Fruit fly (Drosophila melanogaster) whole organism, prepupa: ENCODE data around the gene beta4GalT7.

Source experiments
- Blimp-1 ChIP-seq: fragments of 200-800 bp; sonication (Bioruptor generic); optimal IDR thresholded peaks from 3 replicates; lab custom pipeline; 2017; ENCODE audit warnings: missing biosample characterization, missing genetic modification characterization, mild to moderate bottlenecking, moderate library complexity, missing genetic modification reagents
- CG10631 ChIP-seq: fragments of 200-800 bp; sonication (Bioruptor generic); optimal IDR thresholded peaks from 2 replicates; lab custom pipeline; 2016; ENCODE audit warnings: missing biosample characterization, missing genetic modification characterization
- CG15336 ChIP-seq: fragments of 200-800 bp; sonication (Bioruptor generic); IDR thresholded peaks from 2 replicates; pipeline ENCODE4 v1.3.6; 2022; ENCODE audit warnings: missing biosample characterization, missing genetic modification characterization
- CG16779 ChIP-seq: fragments of 200-800 bp; sonication (Bioruptor generic); optimal IDR thresholded peaks from 3 replicates; lab custom pipeline; 2017; ENCODE audit warnings: missing biosample characterization, mild to moderate bottlenecking, missing genetic modification characterization
- CG3032 ChIP-seq: fragments of 200-800 bp; optimal IDR thresholded peaks from 2 replicates; lab custom pipeline; 2019; ENCODE audit warnings: missing biosample characterization, mild to moderate bottlenecking, missing genetic modification characterization, moderate library complexity
- CG31627 ChIP-seq: fragments of 200-800 bp; sonication (Bioruptor generic); optimal IDR thresholded peaks from 3 replicates; lab custom pipeline; 2016; ENCODE audit warnings: missing biosample characterization, missing genetic modification characterization
- CG8632 ChIP-seq: fragments of 200-800 bp; sonication (Bioruptor generic); optimal IDR thresholded peaks from 3 replicates; lab custom pipeline; 2016; ENCODE audit warnings: missing biosample characterization, missing genetic modification characterization
- Eip78C ChIP-seq: fragments of 200-800 bp; sonication (Bioruptor generic); peaks from one replicate; lab custom pipeline; 2016; ENCODE audit warnings: missing biosample characterization, missing genetic modification characterization
- Met ChIP-seq: fragments of 200-800 bp; sonication (Bioruptor generic); optimal IDR thresholded peaks from 3 replicates; lab custom pipeline; 2016; ENCODE audit warnings: missing biosample characterization, missing genetic modification characterization
- Sox14 ChIP-seq: fragments of 200-800 bp; sonication (Bioruptor generic); optimal IDR thresholded peaks from 3 replicates; lab custom pipeline; 2016; ENCODE audit warnings: missing biosample characterization, missing genetic modification characterization
- Sox15 ChIP-seq: fragments of 200-800 bp; sonication (Bioruptor generic); optimal IDR thresholded peaks from 3 replicates; lab custom pipeline; 2016; ENCODE audit warnings: missing biosample characterization, missing genetic modification characterization
- acj6 ChIP-seq: fragments of 200-800 bp; sonication (Bioruptor generic); optimal IDR thresholded peaks from 3 replicates; lab custom pipeline; 2016; ENCODE audit warnings: missing biosample characterization, missing genetic modification characterization
- cyc ChIP-seq: fragments of 200-800 bp; sonication (Bioruptor generic); optimal IDR thresholded peaks from 3 replicates; lab custom pipeline; 2016; ENCODE audit warnings: missing biosample characterization, missing genetic modification characterization
- dsx ChIP-seq: fragments of 200-800 bp; optimal IDR thresholded peaks from 3 replicates; lab custom pipeline; 2019; ENCODE audit warnings: missing biosample characterization, mild to moderate bottlenecking, missing genetic modification characterization, moderate library complexity; ENCODE audit not compliant: poor library complexity, severe bottlenecking
- fkh ChIP-seq: fragments of 200-800 bp; sonication (Bioruptor generic); optimal IDR thresholded peaks from 3 replicates; lab custom pipeline; 2017; ENCODE audit warnings: missing biosample characterization, mild to moderate bottlenecking, missing genetic modification characterization, moderate library complexity
- pdm3 ChIP-seq: fragments of 200-800 bp; sonication (Bioruptor generic); optimal IDR thresholded peaks from 3 replicates; lab custom pipeline; 2016; ENCODE audit warnings: missing biosample characterization, missing genetic modification characterization
- svp ChIP-seq: fragments of 200-800 bp; sonication (Bioruptor generic); peaks from one replicate; lab custom pipeline; 2016; ENCODE audit warnings: missing biosample characterization, missing genetic modification characterization

Gene beta4GalT7

DNA sequence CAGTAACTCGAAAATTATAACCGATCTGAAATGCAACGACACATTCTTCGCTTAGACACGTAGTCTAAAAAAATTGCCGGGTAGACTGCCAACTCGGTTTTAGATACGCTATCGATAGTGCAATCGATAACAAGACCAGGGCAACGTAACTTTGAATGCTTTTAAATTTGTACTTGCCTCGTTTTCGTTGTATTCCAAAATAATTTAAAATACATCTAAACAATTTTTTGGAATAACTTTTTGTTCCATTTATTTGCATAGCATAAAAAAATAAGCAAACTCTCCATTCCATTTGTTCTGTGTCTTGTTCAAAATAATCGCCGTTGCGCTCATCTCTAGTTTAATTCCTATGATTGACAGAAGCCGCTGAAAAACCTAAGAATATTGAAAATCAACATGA, 46.5 kb downstream of the beta4GalT7 start, which contains the start of the genes Stt3B and CG11839 (continued):
- peak; percentile 79 for TF ChIP-seq cyc (GFP tag; lab: Kevin White, UChicago)
- TF ChIP-seq dsx (GFP tag; lab: Kevin White, UChicago) = no peak
- TF ChIP-seq pdm3 (GFP tag; lab: Kevin White, UChicago) = no peak
- TF ChIP-seq Sox15 (GFP tag; lab: Kevin White, UChicago) = peak; percentile 42
- TF ChIP-seq Eip78C (GFP tag; lab: Kevin White, UChicago) = no peak
- TF ChIP-seq acj6 (GFP tag; lab: Kevin White, UChicago) = no peak
- peak; percentile 48; the same call in 1 of the 2 replicates for TF ChIP-seq CG15336 (GFP tag; lab: Robert Waterston, UW)
- peak; percentile 43 for TF ChIP-seq CG8632 (GFP tag; lab: Kevin White, UChicago)
- TF ChIP-seq CG16779 = no peak

dm6 chr3R:25070871-25071270, 47.8 kb downstream of the beta4GalT7 start, which contains the start of gene CG11836:
TSS of gene CG11836 (plus strand) at chr3R:25071126.
- peak; percentile 46 for TF ChIP-seq Blimp-1
- TF ChIP-seq CG10631 (GFP tag; lab: Kevin White, UChicago) = no peak
- TF ChIP-seq CG31627 (GFP tag; lab: Kevin White, UChicago) = no peak
- TF ChIP-seq Met = no peak
- TF ChIP-seq svp (GFP tag; lab: Kevin White, UChicago) = no peak
- no peak for TF ChIP-seq Sox14 (GFP tag; lab: Kevin White, UChicago)
- no peak for TF ChIP-seq CG3032 (tag; lab: Kevin White, UChicago)
- no peak for TF ChIP-seq CG15336 (GFP tag; lab: Robert Waterston, UW)
- no peak for TF ChIP-seq fkh (GFP tag; lab: Kevin White, UChicago)
